Worm (Caenorhabditis elegans) whole organism, early embryonic: ENCODE data around the gene nol-10.

ENCODE experiments used
- aly-1 ChIP-seq: sonication (generic microtip); optimal IDR thresholded peaks from 2 replicates; lab custom pipeline; 2016; ENCODE audit warnings: missing genetic modification characterization, missing compliant biosample characterization
- ama-1 ChIP-seq: fragments of 150-350 bp; optimal IDR thresholded peaks from 2 replicates; lab custom pipeline; 2014
- ets-7 ChIP-seq: sonication (generic microtip); optimal IDR thresholded peaks from 2 replicates; lab custom pipeline; 2016; ENCODE audit warnings: missing genotype, missing genetic modification characterization, missing compliant biosample characterization
- pes-1 ChIP-seq: fragments of 200-800 bp; sonication (Bioruptor generic); IDR thresholded peaks from 2 replicates; pipeline ENCODE4 v1.3.6; 2022; ENCODE audit warnings: missing genetic modification reagents, missing genetic modification characterization, missing compliant biosample characterization
- sea-1 ChIP-seq: fragments of 200-800 bp; sonication (Bioruptor generic); conservative IDR thresholded peaks from 2 replicates; pipeline ENCODE4 v1.3.6; 2022; ENCODE audit warnings: missing genetic modification characterization, missing compliant biosample characterization

- TF ChIP-seq aly-1 (tag; lab: Kevin White, UChicago) (no peak), ama-1 (lab: Kevin White, UChicago) (no peak), pes-1 (GFP tag; lab: Robert Waterston, UW) (no peak), sea-1 (no peak), ets-7 (tag; lab: Kevin White, UChicago) (no peak)
Measured at ce11 chrIV:7578281-7578680, 2.1 kb upstream of the nol-10 start, which contains the start of gene F32E10.5.
